Worm (Caenorhabditis elegans) whole organism, mixed stage, embryonic: ENCODE measurements around the gene math-31.

Source experiments
- ceh-43 ChIP-seq: fragments of 200-800 bp; sonication (Bioruptor generic); optimal IDR thresholded peaks from 2 replicates; lab custom pipeline; 2018; ENCODE audit warnings: mild to moderate bottlenecking, missing genetic modification characterization, moderate library complexity, missing compliant biosample characterization
- hlh-1 ChIP-seq: fragments of 150-350 bp; optimal IDR thresholded peaks from 2 replicates; lab custom pipeline; 2014; ENCODE audit warnings: missing biosample characterization, missing genetic modification reagents, missing genetic modification characterization
- lsy-2 ChIP-seq: fragments of 150-350 bp; optimal IDR thresholded peaks from 2 replicates; lab custom pipeline; 2014; ENCODE audit warnings: missing biosample characterization, missing genetic modification characterization

ce11 chrII:1890682-1891081, 22.0 kb downstream of the math-31 start, which contains the start of gene math-9:
- TF ChIP-seq lsy-2, result no peak
- TF ChIP-seq ceh-43 (GFP tag; lab: Kevin White, UChicago), result no peak
- TF ChIP-seq hlh-1 (tag; lab: Kevin White, UChicago), result no peak
